Fruit fly (Drosophila melanogaster) whole organism, embryonic: ENCODE measurements around the gene Sptr.

Source experiments
- Bgb ChIP-seq: fragments of 200-800 bp; sonication (Bioruptor generic); IDR thresholded peaks from 2 replicates; pipeline ENCODE4 v1.3.6; 2022; ENCODE audit warnings: missing biosample characterization, missing genetic modification characterization; ENCODE audit not compliant: partially characterized antibody
- CG10321 ChIP-seq: fragments of 200-800 bp; sonication (Bioruptor generic); IDR thresholded peaks from 2 replicates; pipeline ENCODE4 v1.3.6; 2022; ENCODE audit warnings: missing biosample characterization, missing genetic modification characterization
- CG11398 ChIP-seq: fragments of 200-800 bp; sonication (Bioruptor generic); optimal IDR thresholded peaks from 2 replicates; lab custom pipeline; 2016; ENCODE audit warnings: missing biosample characterization, missing genetic modification characterization
- CG12071 ChIP-seq: fragments of 200-800 bp; sonication (Bioruptor generic); optimal IDR thresholded peaks from 3 replicates; lab custom pipeline; 2018; ENCODE audit warnings: missing biosample characterization, mild to moderate bottlenecking, missing genetic modification characterization
- CG12155 ChIP-seq: fragments of 200-800 bp; sonication (Bioruptor generic); optimal IDR thresholded peaks from 3 replicates; lab custom pipeline; 2016; ENCODE audit warnings: missing biosample characterization, missing genetic modification characterization
- CG12236 ChIP-seq: fragments of 200-800 bp; sonication (Bioruptor generic); optimal IDR thresholded peaks from 2 replicates; lab custom pipeline; 2016; ENCODE audit warnings: missing biosample characterization, missing genetic modification characterization
- CG14860 ChIP-seq: fragments of 200-800 bp; sonication (Bioruptor generic); IDR thresholded peaks from 3 replicates; pipeline ENCODE4 v1.3.6; 2022; ENCODE audit warnings: missing biosample characterization, missing genetic modification characterization; ENCODE audit not compliant: partially characterized antibody
- CG16815 ChIP-seq: fragments of 200-800 bp; sonication (Bioruptor generic); optimal IDR thresholded peaks from 3 replicates; lab custom pipeline; 2017; ENCODE audit warnings: missing biosample characterization, mild to moderate bottlenecking, missing genetic modification characterization
- CG17568 ChIP-seq: fragments of 200-800 bp; sonication (Bioruptor generic); optimal IDR thresholded peaks from 2 replicates; lab custom pipeline; 2018; ENCODE audit warnings: missing biosample characterization, mild to moderate bottlenecking, missing genetic modification characterization, moderate library complexity
- CG30020 ChIP-seq: fragments of 200-800 bp; optimal IDR thresholded peaks from 2 replicates; lab custom pipeline; 2019; ENCODE audit warnings: missing biosample characterization, mild to moderate bottlenecking, missing genetic modification characterization, moderate library complexity
- CG31388 ChIP-seq: fragments of 200-800 bp; sonication (Bioruptor generic); optimal IDR thresholded peaks from 2 replicates; lab custom pipeline; 2016; ENCODE audit warnings: missing biosample characterization, missing genetic modification characterization
- CG33557 ChIP-seq: fragments of 200-800 bp; sonication (Bioruptor generic); optimal IDR thresholded peaks from 2 replicates; lab custom pipeline; 2019; ENCODE audit warnings: missing biosample characterization, mild to moderate bottlenecking, missing genetic modification characterization, moderate library complexity
- CG3407 ChIP-seq: fragments of 200-800 bp; sonication (Bioruptor generic); optimal IDR thresholded peaks from 2 replicates; lab custom pipeline; 2018; ENCODE audit warnings: missing biosample characterization, mild to moderate bottlenecking, missing genetic modification characterization
- CG3995 ChIP-seq: fragments of 200-800 bp; sonication (Bioruptor generic); optimal IDR thresholded peaks from 3 replicates; lab custom pipeline; 2016; ENCODE audit warnings: missing biosample characterization, missing genetic modification characterization
- CG4328 ChIP-seq: fragments of 200-800 bp; sonication (Bioruptor generic); optimal IDR thresholded peaks from 3 replicates; lab custom pipeline; 2017; ENCODE audit warnings: missing biosample characterization, missing genetic modification reagents, missing genetic modification characterization
- CG4730 ChIP-seq: fragments of 200-800 bp; sonication (Bioruptor generic); IDR thresholded peaks from 2 replicates; pipeline ENCODE4 v1.3.6; 2022; ENCODE audit warnings: missing biosample characterization, missing genetic modification characterization
- CG6175 ChIP-seq: fragments of 200-800 bp; sonication (Bioruptor generic); IDR thresholded peaks from 3 replicates; pipeline ENCODE4 v1.3.6; 2022; ENCODE audit warnings: missing biosample characterization, missing genetic modification characterization
- CG6791 ChIP-seq: fragments of 200-800 bp; sonication (Bioruptor generic); IDR thresholded peaks from 3 replicates; pipeline ENCODE4 v1.3.6; 2022; ENCODE audit warnings: missing biosample characterization, missing genetic modification characterization; ENCODE audit not compliant: partially characterized antibody
- CG8388 ChIP-seq: fragments of 200-800 bp; sonication (Bioruptor generic); optimal IDR thresholded peaks from 2 replicates; lab custom pipeline; 2019; ENCODE audit warnings: missing biosample characterization, mild to moderate bottlenecking, missing genetic modification characterization, moderate library complexity
- Dfd ChIP-seq, 2 experiments: fragments of >200 bp; optimal IDR thresholded peaks; 2 replicates each; lab custom pipeline; 2017; ENCODE audit warnings: missing biosample characterization in 2 of 2, missing genetic modification characterization in 2 of 2
- Doc3 ChIP-seq: fragments of 200-800 bp; sonication (Bioruptor generic); IDR thresholded peaks from 3 replicates; pipeline ENCODE4 v1.3.6; 2022; ENCODE audit warnings: missing biosample characterization, missing genetic modification characterization; ENCODE audit not compliant: partially characterized antibody
- Eip74EF ChIP-seq, 2 experiments: fragments of 200-800 bp in 1 of 2; fragments of >200 bp in 1 of 2; sonication (Bioruptor generic) in 1 of 2; optimal IDR thresholded peaks; 2 replicates each; lab custom pipeline; 2017 to 2019; ENCODE audit warnings: missing biosample characterization in 2 of 2, missing genetic modification characterization in 2 of 2, mild to moderate bottlenecking in 1 of 2, moderate library complexity in 1 of 2
- Gsc ChIP-seq: fragments of 200-800 bp; sonication (Bioruptor generic); IDR thresholded peaks from 2 replicates; pipeline ENCODE4 v1.3.6; 2022; ENCODE audit warnings: missing biosample characterization, missing genetic modification characterization
- Hmx ChIP-seq: fragments of 200-800 bp; sonication (Bioruptor generic); optimal IDR thresholded peaks from 2 replicates; lab custom pipeline; 2016; ENCODE audit warnings: missing biosample characterization, missing genetic modification characterization
- Jarid2 ChIP-seq: fragments of 200-800 bp; sonication (Bioruptor generic); optimal IDR thresholded peaks from 3 replicates; lab custom pipeline; 2017; ENCODE audit warnings: mild to moderate bottlenecking, missing biosample characterization, missing genetic modification reagents, missing genetic modification characterization
- NFAT ChIP-seq: fragments of 200-800 bp; sonication (Bioruptor generic); IDR thresholded peaks from 2 replicates; pipeline ENCODE4 v1.3.6; 2022; ENCODE audit warnings: missing biosample characterization, missing genetic modification characterization
- Nf-YA ChIP-seq: fragments of 200-800 bp; sonication (Bioruptor generic); IDR thresholded peaks from 2 replicates; pipeline ENCODE4 v1.3.6; 2022; ENCODE audit warnings: missing biosample characterization, missing genetic modification characterization
- Nf-YB ChIP-seq: fragments of 200-800 bp; sonication (Bioruptor generic); optimal IDR thresholded peaks from 3 replicates; lab custom pipeline; 2019; ENCODE audit warnings: missing biosample characterization, mild to moderate bottlenecking, missing genetic modification characterization, moderate library complexity
- Oli ChIP-seq: fragments of 200-800 bp; sonication (Bioruptor generic); optimal IDR thresholded peaks from 2 replicates; lab custom pipeline; 2018; ENCODE audit warnings: missing biosample characterization, mild to moderate bottlenecking, missing genetic modification characterization, moderate library complexity
- Rfx ChIP-seq: fragments of 200-800 bp; sonication (Bioruptor generic); IDR thresholded peaks from 2 replicates; pipeline ENCODE4 v1.3.6; 2022; ENCODE audit warnings: missing biosample characterization, missing genetic modification characterization
- Scr ChIP-seq: fragments of 200-800 bp; sonication (Bioruptor generic); IDR thresholded peaks from 2 replicates; pipeline ENCODE4 v1.3.6; 2022; ENCODE audit warnings: missing biosample characterization, missing genetic modification characterization; ENCODE audit not compliant: partially characterized antibody
- Trl ChIP-seq, 3 experiments: fragments of >200 bp in 2 of 3; fragments of 200-800 bp in 1 of 3; sonication (Bioruptor generic) in 1 of 3; optimal IDR thresholded peaks; 2 replicates in 1 of 3; 3 replicates in 2 of 3; lab custom pipeline; 2016 to 2017; ENCODE audit warnings: missing biosample characterization in 1 of 3, missing genetic modification characterization in 1 of 3
- YL-1 ChIP-seq: fragments of 200-800 bp; sonication (Bioruptor generic); optimal IDR thresholded peaks from 3 replicates; lab custom pipeline; 2017; ENCODE audit warnings: missing biosample characterization, mild to moderate bottlenecking, missing genetic modification characterization
- eve ChIP-seq, 2 experiments: fragments of >200 bp; optimal IDR thresholded peaks; 2 replicates each; lab custom pipeline; 2017; ENCODE audit warnings: missing biosample characterization in 2 of 2, missing genetic modification characterization in 2 of 2
- ftz-f1 ChIP-seq: fragments of 200-800 bp; sonication (Bioruptor generic); optimal IDR thresholded peaks from 2 replicates; lab custom pipeline; 2016; ENCODE audit warnings: missing biosample characterization, missing genetic modification characterization
- gce ChIP-seq: fragments of 200-800 bp; sonication (Bioruptor generic); IDR thresholded peaks from 3 replicates; pipeline ENCODE4 v1.3.6; 2022; ENCODE audit warnings: missing biosample characterization, missing genetic modification characterization
- grn ChIP-seq: fragments of 200-800 bp; sonication (Bioruptor generic); optimal IDR thresholded peaks from 3 replicates; lab custom pipeline; 2017; ENCODE audit warnings: missing biosample characterization, missing genetic modification characterization
- her ChIP-seq: fragments of 200-800 bp; sonication (Bioruptor generic); optimal IDR thresholded peaks from 2 replicates; lab custom pipeline; 2016; ENCODE audit warnings: missing biosample characterization, missing genetic modification characterization
- knrl ChIP-seq: fragments of 200-800 bp; sonication (Bioruptor generic); IDR thresholded peaks from 3 replicates; pipeline ENCODE4 v1.3.6; 2022; ENCODE audit warnings: missing biosample characterization, missing genetic modification characterization; ENCODE audit not compliant: partially characterized antibody
- ro ChIP-seq: fragments of 200-800 bp; sonication (Bioruptor generic); IDR thresholded peaks from 2 replicates; pipeline ENCODE4 v1.3.6; 2022; ENCODE audit warnings: missing biosample characterization, missing genetic modification characterization
- sc ChIP-seq, 3 experiments: fragments of >200 bp in 2 of 3; fragments of 200-800 bp in 1 of 3; sonication (Bioruptor generic) in 1 of 3; optimal IDR thresholded peaks; 2 replicates in 2 of 3; 3 replicates in 1 of 3; lab custom pipeline; 2017; ENCODE audit warnings: mild to moderate bottlenecking in 1 of 3, missing biosample characterization in 1 of 3, missing genetic modification characterization in 1 of 3, missing genetic modification reagents in 1 of 3
- slou ChIP-seq: fragments of 200-800 bp; sonication (Bioruptor generic); optimal IDR thresholded peaks from 3 replicates; lab custom pipeline; 2016; ENCODE audit warnings: missing biosample characterization, missing genetic modification characterization
- unc-4 ChIP-seq: fragments of 200-800 bp; sonication (Bioruptor generic); IDR thresholded peaks from 2 replicates; pipeline ENCODE4 v1.3.6; 2022; ENCODE audit warnings: missing biosample characterization, missing genetic modification characterization; ENCODE audit not compliant: partially characterized antibody
- vvl ChIP-seq: fragments of 200-800 bp; sonication (Bioruptor generic); IDR thresholded peaks from 2 replicates; pipeline ENCODE4 v1.3.6; 2022; ENCODE audit warnings: missing biosample characterization, missing genetic modification characterization
- zfh2 ChIP-seq: fragments of 200-800 bp; sonication (Bioruptor generic); optimal IDR thresholded peaks from 2 replicates; lab custom pipeline; 2016; ENCODE audit warnings: missing biosample characterization, missing genetic modification characterization

The Sptr gene

DNA sequence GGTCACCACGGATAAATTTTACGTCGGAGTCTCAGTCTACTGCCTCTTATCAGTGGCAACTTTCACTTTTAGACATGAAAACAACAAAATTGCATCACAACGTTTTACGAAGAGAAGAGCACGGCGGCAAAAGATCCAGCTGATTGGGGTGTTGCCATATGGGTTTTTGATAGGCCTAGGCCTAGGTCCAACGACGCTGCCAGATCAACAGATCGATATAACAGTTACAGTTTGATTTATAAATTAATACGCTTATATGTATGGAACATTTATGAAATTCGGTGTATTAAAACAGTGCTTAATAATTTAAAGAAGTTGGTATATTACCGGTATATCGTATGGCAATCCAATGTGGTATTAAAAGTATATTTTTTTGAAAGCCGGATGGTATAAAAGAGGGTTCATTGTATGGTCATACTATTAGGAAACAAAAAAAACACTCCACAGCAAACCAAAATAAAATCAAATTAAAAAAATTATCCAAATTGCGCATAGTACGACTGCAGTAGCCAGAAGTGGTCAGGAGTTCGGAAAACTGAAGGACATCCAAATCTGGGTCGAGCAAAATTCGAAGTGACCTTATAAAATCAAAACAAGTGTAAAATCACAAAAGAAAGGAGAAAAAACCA, 27.5 kb downstream of the Sptr start, which contains the start of gene CG1440 (continued):
- TF ChIP-seq ftz-f1 (GFP tag; lab: Kevin White, UChicago) = no peak
- no peak for TF ChIP-seq Nf-YA (GFP tag; lab: Robert Waterston, UW)
- TF ChIP-seq Nf-YB (GFP tag; lab: Kevin White, UChicago) = no peak
- TF ChIP-seq slou (GFP tag; lab: Kevin White, UChicago) = no peak
- no peak for TF ChIP-seq Gsc (GFP tag; lab: Robert Waterston, UW)
- TF ChIP-seq YL-1 (GFP tag; lab: Kevin White, UChicago) = peak; percentile 33
- no peak for TF ChIP-seq Jarid2 (GFP tag; lab: Kevin White, UChicago)
- TF ChIP-seq gce = no peak
- TF ChIP-seq Eip74EF (GFP tag; optimal IDR thresholded peaks at IDR 0.05; lab: Kevin White, UChicago) = no peak
- TF ChIP-seq ro (GFP tag; lab: Robert Waterston, UW) = no peak
- no peak for TF ChIP-seq CG4730
- no peak for TF ChIP-seq CG8388 (GFP tag; lab: Kevin White, UChicago)
- TF ChIP-seq CG16815 = no peak
- TF ChIP-seq NFAT = no peak
- no peak for TF ChIP-seq grn (GFP tag; lab: Kevin White, UChicago)
- TF ChIP-seq vvl (GFP tag; lab: Robert Waterston, UW) = no peak
- no peak for TF ChIP-seq Trl (optimal IDR thresholded peaks at IDR 0.05; lab: Kevin White, UChicago)
- peak; percentile 10 for TF ChIP-seq Trl (GFP tag; optimal IDR thresholded peaks at IDR 0.05; lab: Kevin White, UChicago)

dm6 chrX:8433709-8434108, 30.5 kb downstream of the Sptr start, which contains the start of gene CG32712:
CG32712 (minus strand) TSS chrX:8433809.
- no peak for TF ChIP-seq Nf-YB (GFP tag; lab: Kevin White, UChicago)
- no peak for TF ChIP-seq eve (GFP tag; optimal IDR thresholded peaks at IDR 0.05; lab: Kevin White, UChicago)
- no peak for TF ChIP-seq her (GFP tag; lab: Kevin White, UChicago)

dm6 chrX:8422643-8423042, 41.6 kb downstream of the Sptr start:
- TF ChIP-seq CG17568 (GFP tag; lab: Kevin White, UChicago) (no peak), CG14860 (GFP tag; lab: Robert Waterston, UW) (no peak), zfh2 (GFP tag; lab: Kevin White, UChicago) (no peak), Oli (tag; lab: Kevin White, UChicago) (no peak), knrl (GFP tag; lab: Robert Waterston, UW) (0 out of 3 replicates have a peak, but pooled peaks have one; percentile 7), unc-4 (GFP tag; lab: Robert Waterston, UW) (0 out of 2 replicates have a peak, but pooled peaks have one; percentile 37), sc (optimal IDR thresholded peaks at IDR 0.05; lab: Kevin White, UChicago) (no peak), sc (GFP tag; optimal IDR thresholded peaks at IDR 0.05; lab: Kevin White, UChicago) (no peak), CG3407 (GFP tag; lab: Kevin White, UChicago) (no peak), CG30020 (tag; lab: Kevin White, UChicago) (no peak), CG4328 (GFP tag; lab: Kevin White, UChicago) (no peak), Rfx (GFP tag; lab: Robert Waterston, UW) (no peak), CG12071 (no peak), CG11398 (GFP tag; lab: Kevin White, UChicago) (no peak), CG6791 (GFP tag; lab: Robert Waterston, UW) (peak; percentile 40; the same call in 1 of the 3 replicates), CG10321 (GFP tag; lab: Robert Waterston, UW) (no peak), CG31388 (no peak), CG12155 (no peak), Scr (GFP tag; lab: Robert Waterston, UW) (peak; percentile 35; the same call in 1 of the 2 replicates), grn (GFP tag; lab: Kevin White, UChicago) (no peak), CG33557 (GFP tag; lab: Kevin White, UChicago) (no peak), Doc3 (GFP tag; lab: Robert Waterston, UW) (peak; percentile 47; the same call in 2 of the 3 replicates), Bgb (0 out of 2 replicates have a peak, but pooled peaks have one; percentile 8), CG12236 (GFP tag; lab: Kevin White, UChicago) (no peak), Hmx (no peak), CG6175 (no peak), CG3995 (GFP tag; lab: Kevin White, UChicago) (no peak), Dfd (GFP tag; optimal IDR thresholded peaks at IDR 0.05; lab: Kevin White, UChicago) (no peak)
